Fruit fly (Drosophila melanogaster): ENCODE measurements around the gene sowah.
A peak's percentile ranks its signal among the peaks of the same experiment; 100 is the strongest.

The sowah gene

DNA sequence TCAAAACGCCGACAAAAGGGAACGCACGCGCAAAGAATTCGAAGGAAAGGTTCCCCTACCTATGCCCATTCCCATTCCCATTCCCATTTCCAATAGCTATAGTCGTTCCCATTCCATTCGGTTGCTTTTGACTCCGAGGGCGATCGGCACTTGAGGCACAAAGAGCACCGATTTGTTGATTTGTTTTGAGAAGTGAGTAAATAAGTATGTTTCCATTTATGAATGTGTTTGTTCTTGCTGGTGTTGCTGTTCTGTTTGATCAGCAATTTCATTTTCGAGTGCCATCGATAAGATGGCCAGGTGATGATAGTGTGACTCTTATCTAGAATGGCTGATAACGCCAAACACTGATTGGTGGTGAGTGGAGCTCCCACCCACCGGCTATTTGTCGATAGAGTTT lies 34.0 kb upstream of the sowah start (continued):
- TF ChIP-seq Med (GFP tag) (peak; percentile 5), CG6272 (GFP tag; IDR thresholded peaks at IDR 0.05) (no peak), pros (GFP tag; optimal IDR thresholded peaks at IDR 0.05) (peak; percentile 8), shn (GFP tag; optimal IDR thresholded peaks at IDR 0.05) (no peak), ara (GFP tag; IDR thresholded peaks at IDR 0.05) (peak; percentile 79), lola (GFP tag; optimal IDR thresholded peaks at IDR 0.05) (peak in 1 of 3 experiments; percentile 64), ATbp (GFP tag; optimal IDR thresholded peaks at IDR 0.05) (peak; percentile 10), CG8478 (optimal IDR thresholded peaks at IDR 0.05) (no peak), CG14441 (GFP tag; IDR thresholded peaks at IDR 0.05) (no peak), ci (GFP tag; IDR thresholded peaks at IDR 0.05) (peak; percentile 26; the same call in 1 of the 3 replicates), CG17829 (tag; optimal IDR thresholded peaks at IDR 0.05) (peak; percentile 76), CG7357 (GFP tag; IDR thresholded peaks at IDR 0.05) (no peak), ranshi (GFP tag; IDR thresholded peaks at IDR 0.05) (no peak), slou (GFP tag; optimal IDR thresholded peaks at IDR 0.05) (no peak), Jarid2 (GFP tag; optimal IDR thresholded peaks at IDR 0.05) (peak; percentile 2), CG4854 (GFP tag; optimal IDR thresholded peaks at IDR 0.05) (no peak), zfh1 (GFP tag; IDR thresholded peaks at IDR 0.05) (peak; percentile 74; the same call in 2 of the 3 replicates), CG6813 (GFP tag; optimal IDR thresholded peaks at IDR 0.05) (peak; percentile 82), lbe (GFP tag; optimal IDR thresholded peaks at IDR 0.05) (no peak), CoRest (tag; optimal IDR thresholded peaks at IDR 0.05) (peak; percentile 8), grn (GFP tag; optimal IDR thresholded peaks at IDR 0.05) (peak; percentile 99), CG18262 (tag; optimal IDR thresholded peaks at IDR 0.05) (peak; percentile 39), tin (GFP tag; optimal IDR thresholded peaks at IDR 0.05) (peak; percentile 1), CG8924 (tag; optimal IDR thresholded peaks at IDR 0.05) (peak; percentile 34), Vsx1 (GFP tag; optimal IDR thresholded peaks at IDR 0.05) (peak; percentile 57), Oli (tag; optimal IDR thresholded peaks at IDR 0.05) (no peak), CG12236 (GFP tag; optimal IDR thresholded peaks at IDR 0.05) (peak; percentile 34), HLH54F (GFP tag; optimal IDR thresholded peaks at IDR 0.05) (no peak), CG15269 (tag; optimal IDR thresholded peaks at IDR 0.05) (no peak), ro (GFP tag; IDR thresholded peaks at IDR 0.05) (no peak), Rx (GFP tag; IDR thresholded peaks at IDR 0.05) (no peak), CG11456 (GFP tag; IDR thresholded peaks at IDR 0.05) (no peak), Trl (optimal IDR thresholded peaks at IDR 0.05) (no peak), Trl (GFP tag; optimal IDR thresholded peaks at IDR 0.05) (no peak), CG3847 (GFP tag; IDR thresholded peaks at IDR 0.05) (no peak), CG11696 (GFP tag; IDR thresholded peaks at IDR 0.05) (no peak), Xrp1 (GFP tag; IDR thresholded peaks at IDR 0.05) (peak; percentile 70), slp2 (GFP tag; optimal IDR thresholded peaks at IDR 0.05) (no peak), CG9437 (GFP tag; optimal IDR thresholded peaks at IDR 0.05) (no peak), h (optimal IDR thresholded peaks at IDR 0.05) (no peak), CG2202 (tag; optimal IDR thresholded peaks at IDR 0.05) (peak; percentile 85), rib (GFP tag; IDR thresholded peaks at IDR 0.05) (no peak), zen2 (GFP tag; IDR thresholded peaks at IDR 0.05; ENCODE audit: partially characterized antibody) (no peak), CG5953 (GFP tag; IDR thresholded peaks at IDR 0.05) (no peak), hkb (optimal IDR thresholded peaks at IDR 0.05) (no peak), hkb (GFP tag; IDR thresholded peaks at IDR 0.05) (no peak), Sry-β (GFP tag; optimal IDR thresholded peaks at IDR 0.05) (peak; percentile 9), pzg (GFP tag; optimal IDR thresholded peaks at IDR 0.05) (no peak), Hmx (GFP tag; optimal IDR thresholded peaks at IDR 0.05) (no peak), CG7928 (GFP tag; optimal IDR thresholded peaks at IDR 0.05) (no peak), nom (GFP tag; optimal IDR thresholded peaks at IDR 0.05) (no peak), fd3F (GFP tag; optimal IDR thresholded peaks at IDR 0.05) (no peak), Dfd (GFP tag; optimal IDR thresholded peaks at IDR 0.05) (no peak)
